Worm (Caenorhabditis elegans) whole organism, L3 larva: ENCODE data around the gene ddb-1.

ENCODE experiments used
- R02D3.7 ChIP-seq: fragments of 150-350 bp; optimal IDR thresholded peaks from 2 replicates; lab custom pipeline; 2014; ENCODE audit warnings: missing biosample characterization, missing genetic modification characterization
- ama-1 ChIP-seq: fragments of 150-350 bp; optimal IDR thresholded peaks from 2 replicates; lab custom pipeline; 2018
- ceh-16 ChIP-seq: sonication (generic microtip); optimal IDR thresholded peaks from 2 replicates; lab custom pipeline; 2017; ENCODE audit warnings: missing biosample characterization, missing genetic modification characterization
- ceh-28 ChIP-seq: fragments of 150-350 bp; optimal IDR thresholded peaks from 2 replicates; lab custom pipeline; 2014; ENCODE audit warnings: missing biosample characterization, missing genetic modification reagents, missing genetic modification characterization
- ceh-82 ChIP-seq: fragments of 150-350 bp; optimal IDR thresholded peaks from 2 replicates; lab custom pipeline; 2014; ENCODE audit warnings: missing biosample characterization, missing genetic modification characterization
- ceh-9 ChIP-seq: sonication (generic microtip); optimal IDR thresholded peaks from 2 replicates; lab custom pipeline; 2018; ENCODE audit warnings: missing biosample characterization, missing genetic modification characterization
- daf-12 ChIP-seq: fragments of 150-350 bp; optimal IDR thresholded peaks from 2 replicates; lab custom pipeline; 2014; ENCODE audit warnings: missing biosample characterization, missing genetic modification reagents, missing genetic modification characterization
- egl-27 ChIP-seq: sonication (generic microtip); optimal IDR thresholded peaks from 4 replicates; lab custom pipeline; 2017; ENCODE audit warnings: missing biosample characterization, missing genetic modification reagents, missing genetic modification characterization
- egl-5 ChIP-seq: fragments of 150-350 bp; optimal IDR thresholded peaks from 2 replicates; lab custom pipeline; 2017; ENCODE audit warnings: missing biosample characterization, missing genetic modification reagents, missing genetic modification characterization, inconsistent platforms
- elt-1 ChIP-seq: fragments of 150-350 bp; optimal IDR thresholded peaks from 2 replicates; lab custom pipeline; 2014; ENCODE audit warnings: missing biosample characterization, missing genetic modification characterization
- elt-2 ChIP-seq: sonication (generic microtip); optimal IDR thresholded peaks from 2 replicates; lab custom pipeline; 2016; ENCODE audit warnings: missing genetic modification reagents, mild to moderate bottlenecking, missing genetic modification characterization, missing compliant biosample characterization
- eor-1 ChIP-seq, 2 experiments: fragments of 150-350 bp; optimal IDR thresholded peaks; 2 replicates each; lab custom pipeline; 2014 to 2018; ENCODE audit warnings: missing biosample characterization in 2 of 2, missing genetic modification characterization in 2 of 2
- fkh-10 ChIP-seq: sonication (generic microtip); optimal IDR thresholded peaks from 2 replicates; lab custom pipeline; 2017; ENCODE audit warnings: missing biosample characterization, missing genetic modification reagents, missing genetic modification characterization
- hmg-11 ChIP-seq: sonication (generic microtip); optimal IDR thresholded peaks from 2 replicates; lab custom pipeline; 2016; ENCODE audit warnings: missing genetic modification characterization, missing compliant biosample characterization
- jun-1 ChIP-seq: fragments of 150-350 bp; optimal IDR thresholded peaks from 2 replicates; lab custom pipeline; 2014; ENCODE audit warnings: missing biosample characterization, missing genetic modification reagents, missing genetic modification characterization
- lsy-12 ChIP-seq: sonication (generic microtip); optimal IDR thresholded peaks from 2 replicates; lab custom pipeline; 2016; ENCODE audit warnings: mild to moderate bottlenecking, missing genetic modification characterization, missing compliant biosample characterization
- mdl-1 ChIP-seq: fragments of 150-350 bp; optimal IDR thresholded peaks from 2 replicates; lab custom pipeline; 2014; ENCODE audit warnings: missing biosample characterization, missing genetic modification characterization
- nfya-1 ChIP-seq: sonication (generic microtip); optimal IDR thresholded peaks from 2 replicates; lab custom pipeline; 2017; ENCODE audit warnings: missing genetic modification characterization, mild to moderate bottlenecking, missing compliant biosample characterization, antibody characterized with exemption, moderate library complexity; ENCODE audit not compliant: insufficient read depth
- nhr-11 ChIP-seq: fragments of 150-350 bp; optimal IDR thresholded peaks from 2 replicates; lab custom pipeline; 2014; ENCODE audit warnings: missing biosample characterization, missing genetic modification characterization
- nhr-23 ChIP-seq: fragments of 150-350 bp; optimal IDR thresholded peaks from 2 replicates; lab custom pipeline; 2014; ENCODE audit warnings: missing biosample characterization, missing genetic modification reagents, missing genetic modification characterization
- nhr-237 ChIP-seq: fragments of 150-350 bp; optimal IDR thresholded peaks from 2 replicates; lab custom pipeline; 2014; ENCODE audit warnings: missing biosample characterization, missing genetic modification characterization
- nhr-43 ChIP-seq: sonication (generic microtip); optimal IDR thresholded peaks from 2 replicates; lab custom pipeline; 2016; ENCODE audit warnings: mild to moderate bottlenecking, missing genetic modification characterization, missing compliant biosample characterization; ENCODE audit not compliant: poor library complexity, severe bottlenecking
- nhr-67 ChIP-seq: fragments of 150-350 bp; optimal IDR thresholded peaks from 2 replicates; lab custom pipeline; 2014; ENCODE audit warnings: missing biosample characterization, missing genetic modification characterization
- nhr-76 ChIP-seq: fragments of 150-350 bp; sonication (generic microtip); optimal IDR thresholded peaks from 5 replicates; lab custom pipeline; 2014; ENCODE audit warnings: missing biosample characterization, missing genetic modification characterization
- pqm-1 ChIP-seq: fragments of 150-350 bp; optimal IDR thresholded peaks from 2 replicates; lab custom pipeline; 2017; ENCODE audit warnings: missing biosample characterization, missing genetic modification characterization, inconsistent platforms
- sea-2 ChIP-seq: fragments of 150-350 bp; sonication (generic microtip); optimal IDR thresholded peaks from 4 replicates; lab custom pipeline; 2014; ENCODE audit warnings: missing biosample characterization, missing genetic modification reagents, missing genetic modification characterization
- tbx-2 ChIP-seq: sonication (generic microtip); optimal IDR thresholded peaks from 2 replicates; lab custom pipeline; 2016; ENCODE audit warnings: mild to moderate bottlenecking, missing genetic modification characterization, missing compliant biosample characterization
- unc-39 ChIP-seq: sonication (generic microtip); optimal IDR thresholded peaks from 4 replicates; lab custom pipeline; 2017; ENCODE audit warnings: missing biosample characterization, missing genetic modification characterization
- zag-1 ChIP-seq: fragments of 150-350 bp; optimal IDR thresholded peaks from 2 replicates; lab custom pipeline; 2014; ENCODE audit warnings: missing biosample characterization, missing genetic modification characterization
- ztf-4 ChIP-seq: fragments of 150-350 bp; optimal IDR thresholded peaks from 2 replicates; lab custom pipeline; 2014; ENCODE audit warnings: missing biosample characterization, missing genetic modification characterization

The ddb-1 gene

DNA sequence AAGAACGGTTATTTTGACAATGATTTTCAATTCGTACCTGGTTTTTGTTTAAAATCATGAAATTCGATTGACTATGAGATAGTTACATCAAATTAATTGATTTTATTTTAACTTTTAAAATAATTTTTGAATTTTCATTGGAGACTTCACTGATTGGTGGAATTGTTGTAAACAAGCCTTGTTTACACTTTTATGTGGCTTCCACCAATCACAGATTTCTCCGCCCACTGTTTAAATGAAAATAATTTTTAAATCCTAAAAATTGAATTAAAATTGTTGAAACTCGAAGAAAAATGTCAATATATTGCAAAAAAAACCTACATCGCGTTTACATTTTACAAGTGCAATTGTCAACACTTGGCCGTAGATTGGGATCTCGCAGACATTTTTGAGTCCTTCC, 429 bp downstream of the ddb-1 start:
- TF ChIP-seq zag-1 (tag; lab: Kevin White, UChicago) (no peak), nfya-1 (tag; lab: Kevin White, UChicago) (peak; percentile 97), tbx-2 (no peak)
- TF ChIP-seq, all 47 proteins: peak for 1

DNA sequence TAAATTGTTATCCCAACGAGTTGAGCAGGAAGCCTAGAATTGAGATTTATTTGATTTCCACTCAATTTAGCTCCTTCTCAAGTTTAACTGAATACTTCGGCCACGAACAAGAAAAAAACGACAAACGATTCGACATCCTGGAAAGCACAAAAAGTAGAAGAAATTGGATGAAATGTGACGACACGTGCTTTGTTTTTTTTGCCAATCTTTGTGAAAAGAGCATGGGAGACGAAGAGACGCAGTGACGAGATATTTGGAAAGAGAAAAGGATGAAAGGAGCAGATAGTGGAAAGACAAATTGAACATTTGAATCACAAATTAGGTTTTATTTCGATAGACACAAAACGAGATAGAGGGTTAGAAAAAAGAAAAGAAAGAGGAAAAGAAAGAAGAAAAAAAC, 6.5 kb downstream of the ddb-1 start:
- TF ChIP-seq fkh-10, result peak; percentile 81
- no peak for TF ChIP-seq elt-2 (tag; lab: Kevin White, UChicago)
- no peak for TF ChIP-seq egl-5 (tag; lab: Kevin White, UChicago)
- TF ChIP-seq nfya-1 (tag; lab: Kevin White, UChicago), result peak; percentile 17
- no peak for TF ChIP-seq jun-1 (tag; lab: Kevin White, UChicago)

DNA sequence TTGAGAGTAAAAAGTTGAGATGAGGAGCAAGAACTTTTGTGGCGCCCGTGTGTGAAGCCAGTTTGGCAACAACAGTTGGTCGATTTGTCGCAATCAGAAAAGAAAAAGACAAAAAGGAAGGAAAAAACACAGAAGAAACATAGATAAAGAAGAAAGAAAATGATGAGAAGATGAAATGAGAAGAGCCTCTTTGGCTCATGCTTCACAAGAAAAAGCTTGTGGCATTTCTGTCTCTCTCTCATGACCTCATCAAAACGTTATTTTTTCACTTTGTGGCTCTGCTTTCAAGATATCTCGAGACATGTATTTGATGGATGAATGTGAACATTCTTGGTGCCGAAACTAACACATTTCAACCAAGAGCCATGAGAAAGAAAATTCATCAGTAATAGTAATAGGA, 7.9 kb downstream of the ddb-1 start:
- TF ChIP-seq jun-1 (tag; lab: Kevin White, UChicago) (no peak), nfya-1 (tag; lab: Kevin White, UChicago) (peak; percentile 17), egl-5 (tag; lab: Kevin White, UChicago) (peak; percentile 43), nhr-67 (tag; lab: Kevin White, UChicago) (no peak)

DNA sequence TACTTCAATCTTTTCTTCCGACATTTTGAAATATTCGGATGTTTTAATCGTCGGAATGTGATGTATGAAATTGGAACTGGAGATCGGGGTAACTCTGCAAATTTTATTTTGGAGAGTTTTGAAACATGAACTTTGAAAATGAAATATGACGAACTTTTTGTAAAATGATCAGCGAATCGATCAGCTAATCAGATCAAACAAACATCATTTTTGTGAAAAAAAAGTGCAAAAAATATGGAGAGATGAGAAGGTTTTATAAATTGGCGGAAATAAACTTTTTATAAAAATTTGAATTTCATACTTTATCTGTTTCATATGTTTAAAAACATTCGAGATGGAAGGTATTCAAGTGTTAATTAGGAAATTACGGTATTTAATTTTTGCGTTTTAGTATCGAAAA, 9.5 kb downstream of the ddb-1 start, which contains the start of gene dlc-2:
Gene dlc-2 (minus strand): TSS at position 101 of the 400 bp plus-strand sequence.
- TF ChIP-seq mdl-1 (tag; lab: Kevin White, UChicago) (no peak), lsy-12 (tag; lab: Kevin White, UChicago) (no peak), zag-1 (tag; lab: Kevin White, UChicago) (no peak), egl-5 (tag; lab: Kevin White, UChicago) (no peak), nhr-67 (tag; lab: Kevin White, UChicago) (no peak), hmg-11 (tag; lab: Kevin White, UChicago) (no peak), pqm-1 (tag; lab: Kevin White, UChicago) (no peak), nfya-1 (tag; lab: Kevin White, UChicago) (no peak), nhr-23 (tag; lab: Kevin White, UChicago) (no peak), eor-1 (tag; optimal IDR thresholded peaks at IDR 0.05; lab: Kevin White, UChicago) (no peak), egl-27 (tag; lab: Kevin White, UChicago) (no peak), R02D3.7 (no peak)

DNA sequence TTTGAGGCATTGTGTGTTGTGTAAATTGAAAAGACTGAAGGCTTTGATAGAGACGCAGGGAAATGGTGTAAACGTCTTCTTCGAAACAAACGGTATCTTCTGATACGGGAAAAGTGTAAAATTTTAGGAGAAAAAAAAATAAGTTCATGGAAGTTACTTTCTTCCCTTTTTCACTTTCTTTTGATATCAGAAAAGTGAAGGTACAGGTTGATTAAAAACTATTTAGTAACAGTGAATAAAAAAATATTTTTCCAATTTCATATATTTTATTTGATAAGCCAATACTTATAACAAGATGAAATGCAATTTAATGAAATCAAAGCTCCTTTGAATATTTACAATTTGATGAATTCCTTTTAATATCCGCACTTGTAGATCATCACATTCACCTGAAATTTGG, 10.6 kb downstream of the ddb-1 start, which contains the start of gene col-129:
Gene col-129 (minus strand): TSS at position 101 of the 400 bp plus-strand sequence.
- TF ChIP-seq unc-39 (tag; lab: Kevin White, UChicago) (no peak), elt-1 (no peak), ztf-4 (tag; lab: Kevin White, UChicago) (no peak), sea-2 (GFP tag; lab: Kevin White, UChicago) (no peak), ceh-16 (tag; lab: Kevin White, UChicago) (no peak)

DNA sequence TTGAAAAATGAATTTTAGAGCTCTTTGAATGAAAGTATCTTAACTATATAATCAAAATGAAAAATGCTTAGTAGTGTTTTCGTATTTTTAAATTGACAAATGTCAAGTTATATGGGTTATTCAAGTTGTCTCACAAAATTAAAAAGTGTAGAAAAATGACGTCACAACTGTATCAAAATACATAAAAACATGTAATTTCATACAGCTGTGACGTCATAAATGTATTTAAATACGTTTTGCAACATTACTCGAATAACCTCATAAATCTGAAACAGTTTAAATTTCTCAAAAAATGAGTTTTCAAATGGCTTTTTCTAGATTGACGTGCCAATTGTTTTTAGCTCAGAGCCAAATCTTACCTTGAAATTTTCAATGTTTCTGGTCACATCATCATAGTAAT, 11.2 kb downstream of the ddb-1 start:
- TF ChIP-seq eor-1 (tag; optimal IDR thresholded peaks at IDR 0.05; lab: Kevin White, UChicago), result no peak
- TF ChIP-seq nhr-67 (tag; lab: Kevin White, UChicago), result no peak
- no peak for TF ChIP-seq sea-2 (GFP tag; lab: Kevin White, UChicago)
- TF ChIP-seq ceh-28 (tag; lab: Kevin White, UChicago), result no peak
- no peak for TF ChIP-seq ceh-82 (tag; lab: Kevin White, UChicago)
- no peak for TF ChIP-seq zag-1 (tag; lab: Kevin White, UChicago)
- TF ChIP-seq nfya-1 (tag; lab: Kevin White, UChicago), result no peak
- no peak for TF ChIP-seq nhr-76 (tag; lab: Kevin White, UChicago)
- TF ChIP-seq lsy-12 (tag; lab: Kevin White, UChicago), result no peak
- TF ChIP-seq nhr-43 (tag; lab: Kevin White, UChicago), result no peak
- TF ChIP-seq daf-12 (tag; lab: Kevin White, UChicago), result no peak
- TF ChIP-seq ama-1 (lab: Kevin White, UChicago), result no peak
- no peak for TF ChIP-seq nhr-23 (tag; lab: Kevin White, UChicago)
- no peak for TF ChIP-seq fkh-10
- no peak for TF ChIP-seq egl-5 (tag; lab: Kevin White, UChicago)
- no peak for TF ChIP-seq pqm-1 (tag; lab: Kevin White, UChicago)
- no peak for TF ChIP-seq nhr-11 (tag; lab: Kevin White, UChicago)
- no peak for TF ChIP-seq nhr-237
- TF ChIP-seq ceh-9 (tag; lab: Kevin White, UChicago), result no peak
- no peak for TF ChIP-seq R02D3.7
